Fruit fly (Drosophila melanogaster) whole organism, prepupa: ENCODE data around the gene Irk1.

Experiments
- Blimp-1 ChIP-seq: fragments of 200-800 bp; sonication (Bioruptor generic); optimal IDR thresholded peaks from 3 replicates; lab custom pipeline; 2017; ENCODE audit warnings: missing biosample characterization, missing genetic modification characterization, mild to moderate bottlenecking, moderate library complexity, missing genetic modification reagents
- CG10631 ChIP-seq: fragments of 200-800 bp; sonication (Bioruptor generic); optimal IDR thresholded peaks from 2 replicates; lab custom pipeline; 2016; ENCODE audit warnings: missing biosample characterization, missing genetic modification characterization
- CG10669 ChIP-seq: fragments of 200-800 bp; sonication (Bioruptor generic); optimal IDR thresholded peaks from 3 replicates; lab custom pipeline; 2018; ENCODE audit warnings: missing biosample characterization, mild to moderate bottlenecking, missing genetic modification characterization, moderate library complexity
- CG11294 ChIP-seq: fragments of 200-800 bp; sonication (Bioruptor generic); IDR thresholded peaks from 2 replicates; pipeline ENCODE4 v1.3.6; 2022; ENCODE audit warnings: missing biosample characterization, missing genetic modification characterization
- CG11762 ChIP-seq: fragments of 200-800 bp; sonication (Bioruptor generic); optimal IDR thresholded peaks from 3 replicates; lab custom pipeline; 2016; ENCODE audit warnings: missing biosample characterization, missing genetic modification characterization; ENCODE audit not compliant: insufficient read depth
- CG11902 ChIP-seq: fragments of 200-800 bp; sonication (Bioruptor generic); optimal IDR thresholded peaks from 3 replicates; lab custom pipeline; 2016; ENCODE audit warnings: missing biosample characterization, missing genetic modification characterization
- CG15336 ChIP-seq: fragments of 200-800 bp; sonication (Bioruptor generic); IDR thresholded peaks from 2 replicates; pipeline ENCODE4 v1.3.6; 2022; ENCODE audit warnings: missing biosample characterization, missing genetic modification characterization
- CG1621 ChIP-seq: fragments of 200-800 bp; sonication (Bioruptor generic); optimal IDR thresholded peaks from 3 replicates; lab custom pipeline; 2018; ENCODE audit warnings: missing biosample characterization, mild to moderate bottlenecking, missing genetic modification characterization
- CG16779 ChIP-seq: fragments of 200-800 bp; sonication (Bioruptor generic); optimal IDR thresholded peaks from 3 replicates; lab custom pipeline; 2017; ENCODE audit warnings: missing biosample characterization, mild to moderate bottlenecking, missing genetic modification characterization
- CG3032 ChIP-seq: fragments of 200-800 bp; optimal IDR thresholded peaks from 2 replicates; lab custom pipeline; 2019; ENCODE audit warnings: missing biosample characterization, mild to moderate bottlenecking, missing genetic modification characterization, moderate library complexity
- CG34406 ChIP-seq: fragments of 200-800 bp; sonication (Bioruptor generic); optimal IDR thresholded peaks from 3 replicates; lab custom pipeline; 2016; ENCODE audit warnings: missing biosample characterization, missing genetic modification characterization
- CG3919 ChIP-seq: fragments of 200-800 bp; sonication (Bioruptor generic); optimal IDR thresholded peaks from 3 replicates; lab custom pipeline; 2016; ENCODE audit warnings: missing biosample characterization, missing genetic modification characterization
- CG6163 ChIP-seq: fragments of 200-800 bp; sonication (Bioruptor generic); IDR thresholded peaks from 3 replicates; pipeline ENCODE4 v1.3.6; 2022; ENCODE audit warnings: missing biosample characterization, missing genetic modification characterization
- CG6276 ChIP-seq: fragments of 200-800 bp; sonication (Bioruptor generic); optimal IDR thresholded peaks from 2 replicates; lab custom pipeline; 2017; ENCODE audit warnings: missing biosample characterization, mild to moderate bottlenecking, missing genetic modification characterization
- CG6792 ChIP-seq: fragments of 200-800 bp; sonication (Bioruptor generic); optimal IDR thresholded peaks from 3 replicates; lab custom pipeline; 2016; ENCODE audit warnings: missing biosample characterization, missing genetic modification characterization
- CG6808 ChIP-seq: fragments of 200-800 bp; sonication (Bioruptor generic); optimal IDR thresholded peaks from 3 replicates; lab custom pipeline; 2017; ENCODE audit warnings: missing biosample characterization, missing genetic modification characterization, mild to moderate bottlenecking, moderate library complexity, missing genetic modification reagents
- CG6854 ChIP-seq: fragments of 200-800 bp; sonication (Bioruptor generic); optimal IDR thresholded peaks from 2 replicates; lab custom pipeline; 2017; ENCODE audit warnings: missing biosample characterization, mild to moderate bottlenecking, missing genetic modification characterization
- CG7368 ChIP-seq: fragments of 200-800 bp; sonication (Bioruptor generic); optimal IDR thresholded peaks from 3 replicates; lab custom pipeline; 2016; ENCODE audit warnings: missing biosample characterization, missing genetic modification characterization
- CG8632 ChIP-seq: fragments of 200-800 bp; sonication (Bioruptor generic); optimal IDR thresholded peaks from 3 replicates; lab custom pipeline; 2016; ENCODE audit warnings: missing biosample characterization, missing genetic modification characterization
- Eip78C ChIP-seq: fragments of 200-800 bp; sonication (Bioruptor generic); peaks from one replicate; lab custom pipeline; 2016; ENCODE audit warnings: missing biosample characterization, missing genetic modification characterization
- Eip93F ChIP-seq: fragments of 200-800 bp; sonication (Bioruptor generic); optimal IDR thresholded peaks from 2 replicates; lab custom pipeline; 2016; ENCODE audit warnings: missing biosample characterization, mild to moderate bottlenecking, missing genetic modification characterization
- Gug ChIP-seq: fragments of 200-800 bp; sonication (Bioruptor generic); IDR thresholded peaks from 2 replicates; pipeline ENCODE4 v1.3.6; 2022; ENCODE audit warnings: missing biosample characterization, missing genetic modification characterization
- Hr38 ChIP-seq: sonication (Bioruptor generic); optimal IDR thresholded peaks from 2 replicates; lab custom pipeline; 2016; ENCODE audit warnings: missing biosample characterization, missing genetic modification characterization
- Hr39 ChIP-seq: fragments of 200-800 bp; sonication (Bioruptor generic); optimal IDR thresholded peaks from 2 replicates; lab custom pipeline; 2016; ENCODE audit warnings: missing biosample characterization, missing genetic modification characterization
- Hr4 ChIP-seq: fragments of 200-800 bp; sonication (Bioruptor generic); optimal IDR thresholded peaks from 3 replicates; lab custom pipeline; 2016; ENCODE audit warnings: missing biosample characterization, missing genetic modification characterization
- Lpt ChIP-seq: fragments of 200-800 bp; sonication (Bioruptor generic); optimal IDR thresholded peaks from 3 replicates; lab custom pipeline; 2016; ENCODE audit warnings: missing biosample characterization, missing genetic modification characterization
- Met ChIP-seq: fragments of 200-800 bp; sonication (Bioruptor generic); optimal IDR thresholded peaks from 3 replicates; lab custom pipeline; 2016; ENCODE audit warnings: missing biosample characterization, missing genetic modification characterization
- OdsH ChIP-seq: fragments of 200-800 bp; sonication (Bioruptor generic); optimal IDR thresholded peaks from 3 replicates; lab custom pipeline; 2016; ENCODE audit warnings: missing biosample characterization, missing genetic modification characterization
- Smox ChIP-seq: fragments of 200-800 bp; sonication (Bioruptor generic); optimal IDR thresholded peaks from 3 replicates; lab custom pipeline; 2016; ENCODE audit warnings: missing biosample characterization, missing genetic modification characterization
- Sox14 ChIP-seq: fragments of 200-800 bp; sonication (Bioruptor generic); optimal IDR thresholded peaks from 3 replicates; lab custom pipeline; 2016; ENCODE audit warnings: missing biosample characterization, missing genetic modification characterization
- Sox15 ChIP-seq: fragments of 200-800 bp; sonication (Bioruptor generic); optimal IDR thresholded peaks from 3 replicates; lab custom pipeline; 2016; ENCODE audit warnings: missing biosample characterization, missing genetic modification characterization
- achi ChIP-seq: fragments of 200-800 bp; sonication (Bioruptor generic); optimal IDR thresholded peaks from 3 replicates; lab custom pipeline; 2016; ENCODE audit warnings: missing biosample characterization, missing genetic modification characterization
- acj6 ChIP-seq: fragments of 200-800 bp; sonication (Bioruptor generic); optimal IDR thresholded peaks from 3 replicates; lab custom pipeline; 2016; ENCODE audit warnings: missing biosample characterization, missing genetic modification characterization
- cyc ChIP-seq: fragments of 200-800 bp; sonication (Bioruptor generic); optimal IDR thresholded peaks from 3 replicates; lab custom pipeline; 2016; ENCODE audit warnings: missing biosample characterization, missing genetic modification characterization
- dac ChIP-seq: fragments of 200-800 bp; sonication (Bioruptor generic); optimal IDR thresholded peaks from 2 replicates; lab custom pipeline; 2017; ENCODE audit warnings: missing biosample characterization, mild to moderate bottlenecking, missing genetic modification characterization
- dsx ChIP-seq: fragments of 200-800 bp; optimal IDR thresholded peaks from 3 replicates; lab custom pipeline; 2019; ENCODE audit warnings: missing biosample characterization, mild to moderate bottlenecking, missing genetic modification characterization, moderate library complexity; ENCODE audit not compliant: poor library complexity, severe bottlenecking
- eg ChIP-seq: fragments of 200-800 bp; sonication (Bioruptor generic); IDR thresholded peaks from 3 replicates; pipeline ENCODE4 v1.3.6; 2022; ENCODE audit warnings: missing biosample characterization, missing genetic modification characterization
- esn ChIP-seq: fragments of 200-800 bp; sonication (Bioruptor generic); optimal IDR thresholded peaks from 2 replicates; lab custom pipeline; 2016; ENCODE audit warnings: missing biosample characterization, mild to moderate bottlenecking, missing genetic modification characterization, moderate library complexity
- fd59A ChIP-seq: fragments of 200-800 bp; sonication (Bioruptor generic); optimal IDR thresholded peaks from 2 replicates; lab custom pipeline; 2017; ENCODE audit warnings: missing biosample characterization, mild to moderate bottlenecking, missing genetic modification characterization, missing genetic modification reagents
- fd85E ChIP-seq: fragments of 200-800 bp; sonication (Bioruptor generic); optimal IDR thresholded peaks from 3 replicates; lab custom pipeline; 2016; ENCODE audit warnings: missing biosample characterization, missing genetic modification characterization
- lz ChIP-seq: fragments of 200-800 bp; sonication (Bioruptor generic); optimal IDR thresholded peaks from 3 replicates; lab custom pipeline; 2016; ENCODE audit warnings: missing biosample characterization, missing genetic modification characterization
- net ChIP-seq: fragments of 200-800 bp; sonication (Bioruptor generic); optimal IDR thresholded peaks from 3 replicates; lab custom pipeline; 2016; ENCODE audit warnings: missing biosample characterization, missing genetic modification characterization
- spab ChIP-seq: fragments of 200-800 bp; sonication (Bioruptor generic); optimal IDR thresholded peaks from 2 replicates; lab custom pipeline; 2017; ENCODE audit warnings: missing biosample characterization, mild to moderate bottlenecking, missing genetic modification characterization, missing genetic modification reagents
- ss ChIP-seq, 2 experiments: fragments of 200-800 bp; sonication (Bioruptor generic); optimal IDR thresholded peaks; 2 replicates in 1 of 2; 3 replicates in 1 of 2; lab custom pipeline; 2017 to 2018; ENCODE audit warnings: mild to moderate bottlenecking in 2 of 2, missing biosample characterization in 2 of 2, missing genetic modification characterization in 2 of 2, moderate library complexity in 1 of 2
- topi ChIP-seq: fragments of 200-800 bp; sonication (Bioruptor generic); optimal IDR thresholded peaks from 3 replicates; lab custom pipeline; 2016; ENCODE audit warnings: missing biosample characterization, missing genetic modification characterization
- vri ChIP-seq: fragments of 200-800 bp; sonication (Bioruptor generic); optimal IDR thresholded peaks from 3 replicates; lab custom pipeline; 2016; ENCODE audit warnings: missing biosample characterization, mild to moderate bottlenecking, missing genetic modification characterization

The Irk1 gene

dm6 chr3R:23173393-23173981 is 5.4 kb downstream of the Irk1 start, which contains the start of gene CG46310 (continued):
- TF ChIP-seq CG11762 (GFP tag; lab: Kevin White, UChicago) (peak; percentile 84), Eip93F (GFP tag; lab: Kevin White, UChicago) (peak; percentile 95), net (peak; percentile 78), Eip78C (GFP tag; lab: Kevin White, UChicago) (peak; percentile 96), esn (peak; percentile 95), vri (GFP tag; lab: Kevin White, UChicago) (peak; percentile 82), achi (peak; percentile 85), lz (GFP tag; lab: Kevin White, UChicago) (peak; percentile 88), Hr38 (GFP tag; lab: Kevin White, UChicago) (no peak), CG8632 (GFP tag; lab: Kevin White, UChicago) (peak; percentile 89), Blimp-1 (GFP tag; lab: Kevin White, UChicago) (peak; percentile 85), CG1621 (tag; lab: Kevin White, UChicago) (peak; percentile 42), CG7368 (GFP tag; lab: Kevin White, UChicago) (peak; percentile 79), CG15336 (GFP tag; lab: Robert Waterston, UW) (peak; percentile 87), dac (GFP tag; lab: Kevin White, UChicago) (peak; percentile 4), topi (GFP tag; lab: Kevin White, UChicago) (peak; percentile 86), Sox14 (GFP tag; lab: Kevin White, UChicago) (peak; percentile 76), CG6854 (GFP tag; lab: Kevin White, UChicago) (peak; percentile 65), OdsH (GFP tag; lab: Kevin White, UChicago) (peak; percentile 83), dsx (GFP tag; lab: Kevin White, UChicago) (peak; percentile 44), CG6808 (GFP tag; lab: Kevin White, UChicago) (peak; percentile 55), Sox15 (peak; percentile 74), CG3919 (peak; percentile 89)

- TF ChIP-seq CG6792 (peak; percentile 49), fd59A (peak; percentile 61), Met (GFP tag; lab: Kevin White, UChicago) (peak; percentile 85), eg (GFP tag; lab: Robert Waterston, UW) (peak; percentile 18; the same call in 1 of the 3 replicates), ss (GFP tag; optimal IDR thresholded peaks at IDR 0.05; lab: Kevin White, UChicago) (peak; percentile 12 to 20), Gug (GFP tag; lab: Robert Waterston, UW) (peak; percentile 43; the same call in 1 of the 2 replicates), CG6276 (GFP tag; lab: Kevin White, UChicago) (peak; percentile 35), CG11294 (GFP tag; lab: Robert Waterston, UW) (no peak), CG1621 (tag; lab: Kevin White, UChicago) (peak; percentile 45), OdsH (GFP tag; lab: Kevin White, UChicago) (peak; percentile 81), Sox14 (GFP tag; lab: Kevin White, UChicago) (peak; percentile 75), CG15336 (GFP tag; lab: Robert Waterston, UW) (peak; percentile 70), dsx (GFP tag; lab: Kevin White, UChicago) (peak; percentile 62), fd85E (GFP tag; lab: Kevin White, UChicago) (no peak), CG10631 (GFP tag; lab: Kevin White, UChicago) (peak; percentile 58), cyc (GFP tag; lab: Kevin White, UChicago) (peak; percentile 78), Hr4 (GFP tag; lab: Kevin White, UChicago) (peak; percentile 83), CG11902 (peak; percentile 60), CG7368 (GFP tag; lab: Kevin White, UChicago) (no peak), CG16779 (tag; lab: Kevin White, UChicago) (no peak), CG8632 (GFP tag; lab: Kevin White, UChicago) (peak; percentile 59), CG34406 (GFP tag; lab: Kevin White, UChicago) (peak; percentile 58), spab (GFP tag; lab: Kevin White, UChicago) (peak; percentile 53), Sox15 (peak; percentile 67), topi (GFP tag; lab: Kevin White, UChicago) (peak; percentile 63), CG10669 (peak; percentile 37), Smox (peak; percentile 81), acj6 (GFP tag; lab: Kevin White, UChicago) (peak; percentile 76), CG6163 (peak; percentile 80), achi (peak; percentile 75), Eip93F (GFP tag; lab: Kevin White, UChicago) (no peak), CG3919 (peak; percentile 33), vri (GFP tag; lab: Kevin White, UChicago) (peak; percentile 72), esn (peak; percentile 84), CG3032 (tag; lab: Kevin White, UChicago) (peak; percentile 52), Lpt (GFP tag; lab: Kevin White, UChicago) (no peak), Hr39 (GFP tag; lab: Kevin White, UChicago) (peak; percentile 78), CG6854 (GFP tag; lab: Kevin White, UChicago) (no peak)
Measured at dm6 chr3R:23174739-23175138, 6.6 kb downstream of the Irk1 start.
